Worm (Caenorhabditis elegans): ENCODE data around the gene B0222.5.

DNA sequence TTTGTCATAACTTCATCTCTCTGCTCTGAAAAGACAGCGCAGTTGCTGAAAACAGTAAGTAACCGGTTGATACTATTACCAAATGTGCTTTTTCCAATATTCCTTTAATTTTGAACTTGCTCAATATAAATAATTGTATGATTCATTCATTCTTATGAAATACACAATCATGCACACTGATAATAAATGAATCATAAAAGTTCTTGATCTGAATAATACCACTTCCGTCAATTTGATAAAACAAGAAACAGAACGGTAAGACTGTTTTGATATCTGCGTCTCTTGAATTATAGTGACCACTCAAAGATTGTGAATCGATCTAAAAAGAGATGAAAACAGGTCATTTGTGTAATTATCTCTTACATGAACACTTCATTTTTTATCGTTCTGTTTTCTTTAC is 28.4 kb downstream of the B0222.5 start, which contains the start of gene F21C10.4:
- TF ChIP-seq sea-1 (GFP tag; conservative IDR thresholded peaks at IDR 0.05) (no peak), ama-1 (optimal IDR thresholded peaks at IDR 0.05) (no peak), scrt-1 (GFP tag; IDR thresholded peaks at IDR 0.05) (no peak), hnd-1 (tag; optimal IDR thresholded peaks at IDR 0.05) (no peak), ets-7 (tag; optimal IDR thresholded peaks at IDR 0.05) (no peak), hmbx-1 (tag; optimal IDR thresholded peaks at IDR 0.05) (no peak), tbx-37 (GFP tag; conservative IDR thresholded peaks at IDR 0.05) (no peak), F13C5.2 (tag; optimal IDR thresholded peaks at IDR 0.05) (no peak), tra-4 (tag; optimal IDR thresholded peaks at IDR 0.05) (no peak), flt-1 (GFP tag; IDR thresholded peaks at IDR 0.05) (no peak), ceh-36 (tag; optimal IDR thresholded peaks at IDR 0.05) (no peak), aly-1 (tag; optimal IDR thresholded peaks at IDR 0.05) (no peak)
